Fruit fly (Drosophila melanogaster) S2 (cell line): Measurements from ENCODE around the gene GstD1.

Experiments used
- CG8478 ChIP-seq: fragments of >200 bp; optimal IDR thresholded peaks from 2 replicates; lab custom pipeline; 2018
- CTCF ChIP-seq, 2 experiments: fragments of >200 bp; optimal IDR thresholded peaks; 2 replicates each; lab custom pipeline; 2018

- TF ChIP-seq CTCF (optimal IDR thresholded peaks at IDR 0.05; lab: Kevin White, UChicago) (no peak), CG8478 (lab: Kevin White, UChicago) (no peak)
Measured at dm6 chr3R:12384274-12384673, 15.2 kb upstream of the GstD1 start.
